Worm (Caenorhabditis elegans): Measurements from ENCODE around the gene srh-71.

srh-71 gene

DNA sequence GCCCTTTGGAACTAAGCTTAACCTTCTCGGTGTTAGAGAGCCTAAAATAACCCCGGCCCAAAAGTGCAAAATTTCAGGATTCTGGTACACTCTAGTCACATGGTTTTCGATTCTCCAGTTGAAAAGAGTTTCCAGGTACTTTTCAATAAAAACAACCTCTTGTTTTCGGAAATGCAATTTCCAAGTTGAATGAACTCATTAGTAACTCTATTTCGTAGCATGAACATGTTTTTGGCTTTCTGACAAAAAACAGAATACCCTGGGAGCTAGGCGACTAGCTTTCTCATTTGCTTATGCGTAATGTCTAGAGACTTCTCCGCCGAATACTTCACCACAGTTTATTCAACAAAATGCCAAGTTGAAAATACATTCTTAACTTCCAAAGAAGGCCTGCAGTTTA, at the start of gene srh-71:
srh-71 (plus strand) TSS at position 301 of the 400 bp plus-strand sequence.
- no peak for TF ChIP-seq unc-62 (GFP tag; optimal IDR thresholded peaks at IDR 0.05)

DNA sequence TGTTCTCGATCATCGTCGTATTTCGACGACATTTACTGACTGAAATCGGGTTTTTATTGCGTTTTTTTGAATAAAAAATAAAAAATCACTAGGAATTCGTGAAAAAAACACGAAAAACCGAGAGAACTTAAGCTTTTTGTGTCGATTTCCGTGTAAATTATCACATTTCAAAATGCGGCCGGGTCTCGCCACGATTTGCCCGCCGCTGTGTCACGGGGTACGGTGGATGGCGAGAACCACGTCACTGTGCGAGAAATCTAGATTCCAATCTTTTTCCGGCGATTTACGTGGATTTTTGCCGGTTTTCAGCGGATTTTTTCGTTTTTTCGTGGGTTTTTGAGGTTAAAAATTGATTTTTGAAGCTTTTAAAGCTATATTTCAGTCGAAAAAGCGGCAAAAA, 46.4 kb upstream of the srh-71 start, which contains the start of gene Y25C1A.8:
Y25C1A.8 (minus strand) TSS at position 45 of the 400 bp plus-strand sequence.
- TF ChIP-seq unc-62 (GFP tag; optimal IDR thresholded peaks at IDR 0.05) = no peak

DNA sequence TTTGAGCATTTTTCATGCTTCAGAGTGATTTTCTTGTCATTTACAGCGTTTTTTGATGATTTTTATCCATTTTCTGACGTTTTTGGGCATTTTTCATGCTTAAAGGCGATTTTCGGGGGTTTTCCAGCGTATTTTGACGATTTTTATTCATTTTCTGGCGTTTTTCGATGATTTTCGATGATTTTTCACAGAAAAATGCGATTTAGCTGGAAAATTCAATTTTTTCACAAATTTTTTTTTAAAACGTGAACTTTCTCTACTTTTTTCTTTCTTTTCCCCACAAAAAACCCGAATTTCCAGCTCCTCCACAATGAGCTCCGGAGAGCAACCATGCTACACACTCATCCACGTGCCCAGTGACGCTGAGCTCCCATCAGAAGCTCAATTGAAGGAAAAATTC, 44.8 kb upstream of the srh-71 start, which contains the start of gene copb-1:
copb-1 (plus strand) TSS at position 301 of the 400 bp plus-strand sequence.
- no peak for TF ChIP-seq unc-62 (GFP tag; optimal IDR thresholded peaks at IDR 0.05)

DNA sequence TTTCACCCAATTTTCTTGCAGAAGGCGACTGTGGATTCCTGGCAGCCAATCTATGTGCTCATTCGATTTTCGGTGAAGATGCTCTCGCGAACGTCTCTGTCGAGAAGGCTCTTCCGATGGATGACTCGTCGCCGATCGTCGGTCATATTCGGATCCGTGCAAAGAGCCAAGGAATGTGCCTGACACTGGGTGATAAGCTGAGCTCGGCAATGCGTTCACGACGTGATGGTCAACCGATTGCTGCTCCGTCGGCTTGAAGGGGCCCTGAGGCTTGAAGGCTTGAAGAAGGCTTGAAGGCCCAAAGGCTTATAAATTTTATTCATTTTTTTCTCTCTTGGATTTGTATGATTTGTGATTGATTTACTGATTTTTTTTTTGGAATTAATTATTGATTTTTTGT, 36.2 kb upstream of the srh-71 start:
- TF ChIP-seq unc-62 (GFP tag; optimal IDR thresholded peaks at IDR 0.05) = no peak

DNA sequence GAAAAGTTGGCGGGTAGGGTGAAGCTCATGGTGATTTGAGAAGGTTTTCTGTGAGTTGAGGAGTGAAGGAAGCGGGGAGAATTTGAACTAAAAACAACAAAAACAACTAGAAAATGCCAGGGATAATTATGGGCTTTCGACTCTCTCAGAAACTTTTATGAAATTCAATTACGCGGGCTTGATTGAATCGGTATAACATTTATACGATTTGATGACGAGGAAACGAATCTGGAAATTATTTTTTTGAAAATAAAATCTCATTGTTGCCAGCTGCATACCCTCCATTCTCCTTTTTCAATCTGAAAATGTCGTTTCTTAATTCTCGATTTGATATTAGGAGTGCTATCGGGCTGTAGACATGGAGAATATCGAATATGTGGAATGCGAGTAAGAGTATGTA, 32.0 kb upstream of the srh-71 start, which contains the start of gene srg-21:
srg-21 (minus strand) TSS at position 101 of the 400 bp plus-strand sequence.
- no peak for TF ChIP-seq unc-62 (GFP tag; optimal IDR thresholded peaks at IDR 0.05)

DNA sequence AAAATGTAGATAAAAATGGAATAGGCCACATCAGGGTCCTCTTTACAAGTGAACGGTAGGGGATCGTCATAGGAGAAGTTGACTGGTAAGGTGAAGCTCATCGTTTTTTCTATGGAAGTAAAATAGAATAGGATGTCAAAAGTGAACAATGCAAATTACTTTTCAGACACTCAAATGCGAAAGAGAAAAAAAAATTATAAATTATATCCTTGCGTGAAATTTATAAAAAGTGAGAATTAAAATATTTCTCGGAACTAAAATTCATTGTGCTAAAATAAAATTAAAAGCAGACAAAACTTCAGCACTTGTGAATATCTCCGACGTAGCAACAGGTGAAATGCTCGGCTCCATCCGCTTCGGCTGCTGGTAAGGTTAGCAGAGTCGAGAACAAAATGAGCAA, 30.0 kb upstream of the srh-71 start, which contains the start of gene srg-22:
srg-22 (minus strand) TSS at position 101 of the 400 bp plus-strand sequence.
- TF ChIP-seq unc-62 (GFP tag; optimal IDR thresholded peaks at IDR 0.05) = no peak

DNA sequence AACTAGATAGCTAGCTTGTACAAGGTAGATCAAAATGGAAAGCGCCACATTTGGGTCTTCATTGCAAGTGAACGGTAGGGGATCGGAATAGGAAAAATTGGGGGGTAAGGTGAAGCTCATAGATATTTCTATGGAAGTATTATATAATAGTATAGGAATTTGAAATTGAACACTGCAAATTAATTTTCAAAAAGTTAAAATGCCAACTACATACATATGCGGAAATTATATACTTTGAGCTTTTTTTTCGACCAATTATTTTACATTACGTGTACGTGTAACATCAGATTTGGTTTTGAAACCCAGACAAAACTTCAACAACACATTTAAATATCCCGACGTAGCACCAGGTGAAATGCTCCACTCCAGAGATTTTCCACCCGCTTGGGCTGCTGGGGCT, 27.2 kb upstream of the srh-71 start, which contains the start of gene srg-23:
srg-23 (minus strand) TSS at position 101 of the 400 bp plus-strand sequence.
- no peak for TF ChIP-seq unc-62 (GFP tag; optimal IDR thresholded peaks at IDR 0.05)

DNA sequence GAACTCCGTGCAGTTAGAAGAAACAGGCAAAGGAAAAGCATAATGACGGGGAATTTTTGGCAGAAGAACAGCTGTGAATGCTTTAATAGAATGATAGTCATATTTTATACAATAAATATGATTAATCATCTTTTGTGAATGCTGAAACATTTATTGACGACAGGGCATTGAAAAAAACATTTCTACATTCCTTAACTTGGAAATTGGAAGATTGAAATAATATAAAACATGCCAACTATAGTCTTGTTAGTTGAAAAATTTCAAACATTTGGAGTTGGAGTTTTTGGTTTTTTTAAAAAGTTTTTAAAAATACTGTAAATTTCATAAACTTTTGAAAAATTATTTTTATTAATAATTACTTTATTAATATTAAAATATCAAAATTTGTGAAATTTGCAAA, 26.4 kb upstream of the srh-71 start, which contains the start of gene Y25C1A.14:
Y25C1A.14 (minus strand) TSS at position 101 of the 400 bp plus-strand sequence.
- no peak for TF ChIP-seq unc-62 (GFP tag; optimal IDR thresholded peaks at IDR 0.05)

DNA sequence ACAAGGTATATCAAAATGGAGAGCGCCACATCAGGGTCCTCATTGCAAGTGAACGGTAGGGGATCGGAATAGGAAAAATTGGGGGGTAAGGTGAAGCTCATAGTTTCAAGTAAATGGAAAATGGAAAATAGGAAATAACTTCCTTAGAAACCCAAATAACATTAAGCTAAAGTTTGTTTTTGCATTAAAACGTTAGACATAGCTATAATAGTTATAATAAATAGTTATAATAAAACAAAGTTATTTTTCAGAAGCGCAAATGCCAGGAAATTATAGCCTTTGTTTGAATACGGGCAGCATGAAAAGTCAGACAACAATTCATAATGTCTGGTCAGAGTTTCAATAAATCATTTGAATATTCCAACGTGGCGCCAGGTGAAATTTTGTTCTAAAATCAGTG, 22.8 kb upstream of the srh-71 start, which contains the start of gene srg-24:
srg-24 (minus strand) TSS at position 101 of the 400 bp plus-strand sequence.
- TF ChIP-seq unc-62 (GFP tag; optimal IDR thresholded peaks at IDR 0.05) = no peak

DNA sequence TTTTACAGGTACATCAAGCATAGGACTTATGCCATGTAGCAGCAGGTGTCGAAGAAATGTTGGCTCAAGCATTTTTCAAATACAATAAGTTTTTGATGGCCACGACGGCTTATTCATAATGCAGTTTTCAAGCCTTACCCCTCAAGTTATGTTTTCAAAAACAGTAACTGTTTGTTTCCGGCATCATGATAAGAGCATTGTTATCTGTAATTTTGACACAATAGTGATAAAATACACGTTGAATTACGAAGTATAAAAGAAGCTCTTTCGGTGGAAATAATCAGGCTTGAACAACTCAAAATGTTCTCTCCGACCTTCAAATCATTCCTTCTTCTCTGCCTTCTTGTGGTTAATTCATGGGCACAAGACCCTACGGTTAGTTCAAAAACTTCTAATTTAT, 21.3 kb upstream of the srh-71 start, which contains the start of gene clec-121:
clec-121 (plus strand) TSS at position 301 of the 400 bp plus-strand sequence.
- no peak for TF ChIP-seq unc-62 (GFP tag; optimal IDR thresholded peaks at IDR 0.05)

DNA sequence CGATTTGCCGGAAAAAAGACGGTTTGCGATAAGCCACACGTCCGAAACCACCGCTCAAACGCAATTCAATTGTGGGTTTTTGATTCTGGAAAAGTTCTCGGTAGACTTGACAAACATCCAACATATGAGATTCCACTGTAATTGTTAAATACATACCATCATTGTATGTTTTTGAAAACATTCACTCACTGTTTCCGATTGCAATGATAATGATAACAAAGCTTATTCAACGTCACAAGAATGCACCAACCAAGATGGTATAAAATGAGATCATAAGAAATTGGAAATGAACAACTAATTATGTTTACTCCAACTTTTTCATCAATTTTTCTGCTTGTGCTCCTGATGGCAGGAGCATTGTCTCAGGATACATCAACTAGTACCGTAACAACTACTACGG, 17.5 kb upstream of the srh-71 start, which contains the start of gene clec-122:
clec-122 (plus strand) TSS at position 301 of the 400 bp plus-strand sequence.
- no peak for TF ChIP-seq unc-62 (GFP tag; optimal IDR thresholded peaks at IDR 0.05)

DNA sequence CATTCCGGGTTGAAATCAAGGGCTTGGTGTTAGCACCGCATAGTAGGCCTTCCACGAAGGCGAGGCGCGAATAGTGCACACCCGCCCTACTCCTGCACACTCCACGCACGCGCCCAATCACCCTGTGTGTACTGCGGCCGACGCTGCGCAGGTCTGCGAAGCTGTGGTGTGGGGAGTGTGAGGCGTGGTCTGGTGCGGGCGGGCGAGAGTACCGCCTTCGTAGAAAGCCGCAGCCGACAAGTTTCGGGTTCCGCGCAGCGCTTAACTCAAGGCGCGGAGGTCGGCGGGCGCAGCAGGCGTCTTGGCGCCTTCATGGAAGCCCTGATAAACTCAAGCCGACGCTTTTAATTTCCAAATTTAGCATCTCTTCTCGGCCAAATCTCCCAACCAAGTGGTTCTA, 15.2 kb upstream of the srh-71 start:
- no peak for TF ChIP-seq unc-62 (GFP tag; optimal IDR thresholded peaks at IDR 0.05)

DNA sequence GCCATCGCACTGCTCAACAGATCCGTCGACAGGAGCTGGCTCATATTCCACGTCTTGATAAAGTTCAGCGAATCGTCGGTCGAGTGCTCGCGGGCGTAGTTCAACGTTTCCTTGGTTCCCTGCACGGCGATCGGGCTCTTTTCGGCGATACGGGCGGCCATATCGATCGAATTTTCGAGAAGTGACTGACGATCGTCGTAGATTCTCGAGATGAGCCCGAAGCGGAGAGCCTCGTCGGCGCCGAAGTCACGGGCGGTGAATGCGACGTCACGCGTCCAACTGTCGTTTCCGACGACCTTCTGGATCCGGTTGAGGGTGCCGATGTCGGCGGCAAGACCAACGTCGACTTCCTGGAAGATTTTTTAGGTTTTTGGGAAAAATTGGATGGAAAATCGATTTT, 13.8 kb upstream of the srh-71 start:
- no peak for TF ChIP-seq unc-62 (GFP tag; optimal IDR thresholded peaks at IDR 0.05)

DNA sequence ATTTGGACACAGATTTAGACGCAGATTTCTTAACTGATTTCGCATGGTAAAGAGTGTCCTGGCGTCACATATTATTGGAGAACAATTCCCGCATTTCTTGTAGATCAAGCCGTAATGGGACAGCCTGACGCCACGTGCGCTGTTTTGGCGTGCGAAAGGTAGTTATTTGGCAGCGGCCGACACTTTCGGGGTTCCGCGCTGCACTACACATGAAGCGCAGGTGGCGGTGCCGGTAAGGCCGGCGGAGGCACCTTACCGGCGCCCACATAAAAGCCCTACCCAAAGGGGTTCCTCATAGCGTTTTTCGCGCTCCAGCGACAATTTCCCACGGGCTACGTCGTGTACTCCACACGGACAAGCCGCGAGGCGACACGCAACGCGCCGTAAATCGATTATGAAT, 13.2 kb upstream of the srh-71 start:
- TF ChIP-seq unc-62 (GFP tag; optimal IDR thresholded peaks at IDR 0.05) = no peak

DNA sequence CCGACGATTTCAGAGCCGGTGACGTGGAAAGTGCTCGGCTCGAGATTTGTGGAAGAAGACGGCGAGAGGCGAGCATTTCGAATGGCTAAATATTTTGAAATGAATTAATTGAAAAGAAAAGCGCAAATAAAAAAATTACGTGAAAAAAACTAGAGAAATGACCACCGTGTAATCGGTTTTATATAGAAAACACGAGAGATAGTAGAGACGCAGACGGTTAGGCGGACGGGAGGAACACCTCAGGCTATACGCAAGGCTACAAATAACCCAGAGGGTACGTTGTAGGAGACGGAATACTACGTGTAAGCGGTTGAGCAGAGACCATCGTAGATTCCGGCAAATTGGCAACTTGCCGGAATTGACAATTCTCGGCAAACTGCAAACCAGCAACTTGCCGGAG, 12.2 kb upstream of the srh-71 start, which contains the start of gene Y25C1A.13:
Y25C1A.13 (minus strand) TSS at position 101 of the 400 bp plus-strand sequence.
- no peak for TF ChIP-seq unc-62 (GFP tag; optimal IDR thresholded peaks at IDR 0.05)

DNA sequence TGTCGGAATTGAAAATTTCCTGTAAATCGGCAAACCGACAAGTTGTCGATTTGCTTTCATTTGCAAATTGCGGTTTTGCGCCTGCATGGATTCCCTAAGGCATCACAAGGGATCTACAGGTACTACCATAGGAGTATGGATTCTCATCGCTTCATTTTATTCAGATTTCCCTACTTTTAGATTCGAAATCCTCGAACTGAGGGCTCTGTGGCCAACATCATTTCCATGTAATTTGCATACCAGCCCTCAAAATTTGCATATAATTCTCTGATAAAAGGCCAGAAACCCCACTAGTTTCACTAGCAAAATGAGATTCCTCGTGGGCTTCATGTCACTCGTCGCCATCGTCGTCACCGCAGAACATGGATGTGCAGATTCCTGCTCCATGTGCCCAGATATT, 11.0 kb upstream of the srh-71 start, which contains the start of gene Y25C1A.2:
Y25C1A.2 (plus strand) TSS at position 301 of the 400 bp plus-strand sequence.
- TF ChIP-seq unc-62 (GFP tag; optimal IDR thresholded peaks at IDR 0.05) = no peak

DNA sequence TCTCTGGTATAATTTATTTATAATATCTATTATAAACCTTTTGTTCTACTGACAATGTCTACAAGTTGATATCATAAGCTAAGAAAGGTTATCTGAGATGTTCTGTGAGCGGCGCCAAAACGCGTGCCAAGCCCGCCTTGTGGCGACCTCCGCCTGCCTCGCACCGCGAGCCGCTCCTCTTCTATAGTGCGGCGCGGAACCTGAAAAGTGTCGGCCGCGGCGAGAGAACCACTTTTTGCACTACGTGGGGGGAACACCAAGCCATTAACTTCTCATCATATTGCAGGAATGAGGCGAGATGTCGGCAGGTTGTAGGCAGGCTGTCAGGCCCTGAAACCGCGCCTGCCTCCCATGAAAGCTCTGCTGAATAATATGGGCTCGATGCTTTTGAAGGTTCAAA, 10.0 kb upstream of the srh-71 start:
- TF ChIP-seq unc-62 (GFP tag; optimal IDR thresholded peaks at IDR 0.05) = no peak

All from whole organism, dauer.